Fruit fly (Drosophila melanogaster): Measurements from ENCODE around the gene rux.

rux gene

DNA sequence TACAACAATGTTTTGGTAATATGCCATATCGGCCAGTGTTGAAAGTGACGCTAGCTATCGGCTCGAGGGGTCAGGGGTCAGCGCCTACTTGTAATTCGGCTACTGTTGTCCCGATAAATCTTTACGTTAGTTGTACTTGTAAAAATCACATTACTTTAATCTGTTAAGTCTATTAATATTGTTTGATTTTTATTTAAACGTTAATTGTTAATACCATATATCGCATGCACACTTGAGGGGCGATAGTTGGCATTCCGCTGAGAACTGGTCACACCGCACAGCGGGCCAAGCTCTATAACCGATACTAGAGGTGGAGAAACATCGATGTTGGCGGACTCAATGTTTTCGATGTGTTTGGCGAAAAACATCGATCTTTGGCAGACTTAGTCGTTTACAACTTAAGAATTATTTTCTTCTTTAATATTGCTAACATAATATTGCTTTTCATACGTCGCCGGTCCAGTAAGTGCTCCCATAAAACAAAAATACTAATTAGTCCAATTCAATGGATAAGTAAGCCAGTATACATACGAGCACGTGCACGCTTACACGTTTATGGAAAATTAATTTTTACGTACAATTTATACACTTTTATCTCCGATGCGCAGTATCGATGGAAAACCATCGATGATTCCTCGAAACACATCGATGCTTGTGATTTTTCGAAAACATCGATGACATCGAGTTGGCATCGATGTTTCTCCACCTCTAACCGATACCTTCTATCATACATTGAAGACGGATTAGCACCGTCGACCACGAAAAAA, at the start of gene rux, which contains the start of gene MCTS1:
Gene rux, minus strand, starts transcription at position 621 of the 767 bp plus-strand sequence.
Gene MCTS1, plus strand, starts transcription at position 713 of the 767 bp plus-strand sequence.
- peak; percentile 53 for TF ChIP-seq Mnt (GFP tag; optimal IDR thresholded peaks at IDR 0.05)
- peak; percentile 55 for TF ChIP-seq CG7101 (tag; optimal IDR thresholded peaks at IDR 0.05)
- no peak for TF ChIP-seq cnc (optimal IDR thresholded peaks at IDR 0.05)
- TF ChIP-seq CG14711 (tag; optimal IDR thresholded peaks at IDR 0.05), result no peak
- no peak for TF ChIP-seq Clk (GFP tag; optimal IDR thresholded peaks at IDR 0.05)
- TF ChIP-seq CG7045 (GFP tag; optimal IDR thresholded peaks at IDR 0.05), result no peak
- peak; percentile 59 for TF ChIP-seq Hr96 (GFP tag; optimal IDR thresholded peaks at IDR 0.05)
- TF ChIP-seq ovo (GFP tag; optimal IDR thresholded peaks at IDR 0.05), result peak; percentile 30
- TF ChIP-seq tj (GFP tag; optimal IDR thresholded peaks at IDR 0.05), result peak; percentile 3
- peak; percentile 58 for TF ChIP-seq toe (GFP tag; optimal IDR thresholded peaks at IDR 0.05)
- no peak for TF ChIP-seq cic (GFP tag; optimal IDR thresholded peaks at IDR 0.05)
- no peak for TF ChIP-seq CG33017 (tag; optimal IDR thresholded peaks at IDR 0.05)
- TF ChIP-seq CG11617 (GFP tag; optimal IDR thresholded peaks at IDR 0.05), result peak; percentile 27
- TF ChIP-seq kay (GFP tag; ENCODE audit: borderline replicate concordance), result peak; percentile 7
- peak; percentile 48 for TF ChIP-seq Crg-1 (GFP tag; optimal IDR thresholded peaks at IDR 0.05)
- TF ChIP-seq pad (GFP tag; optimal IDR thresholded peaks at IDR 0.05), result peak; percentile 40
- peak; percentile 26 for TF ChIP-seq bab1 (GFP tag; optimal IDR thresholded peaks at IDR 0.05)
- peak; percentile 16 for TF ChIP-seq CG12768 (GFP tag; optimal IDR thresholded peaks at IDR 0.05)
- TF ChIP-seq CG1620 (GFP tag; optimal IDR thresholded peaks at IDR 0.05), result peak; percentile 53
- peak; percentile 28 for TF ChIP-seq CG5204 (GFP tag; optimal IDR thresholded peaks at IDR 0.05)

DNA sequence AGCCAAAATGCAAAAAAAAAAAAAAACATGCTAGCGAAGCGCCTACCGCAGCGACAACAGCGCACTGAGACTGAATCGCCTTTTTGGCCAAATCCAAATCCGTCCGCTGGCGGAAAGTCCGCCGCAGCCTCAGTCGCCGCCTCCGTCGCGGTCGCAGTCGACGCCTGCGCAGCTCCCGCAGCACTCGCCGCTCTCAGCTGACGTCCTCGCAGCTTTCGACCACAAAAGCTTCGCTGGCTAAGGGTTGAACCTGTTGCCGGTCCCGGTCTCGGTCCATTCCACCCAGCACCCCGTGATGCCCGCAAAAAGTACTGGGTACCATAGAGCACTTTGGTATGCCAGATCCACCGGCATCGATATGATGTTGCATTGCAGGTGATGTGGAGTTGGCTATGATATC, 43.7 kb upstream of the rux start, which contains the start of gene CG4660:
Gene CG4660, minus strand, starts transcription at position 77 of the 400 bp plus-strand sequence.
- TF ChIP-seq CG7101 (tag; optimal IDR thresholded peaks at IDR 0.05) (no peak), Crg-1 (GFP tag; optimal IDR thresholded peaks at IDR 0.05) (no peak), Mnt (GFP tag; optimal IDR thresholded peaks at IDR 0.05) (no peak), CG7045 (GFP tag; optimal IDR thresholded peaks at IDR 0.05) (no peak), tj (GFP tag; optimal IDR thresholded peaks at IDR 0.05) (no peak), Hr96 (GFP tag; optimal IDR thresholded peaks at IDR 0.05) (no peak), CG14711 (tag; optimal IDR thresholded peaks at IDR 0.05) (no peak), Clk (GFP tag; optimal IDR thresholded peaks at IDR 0.05) (no peak), cnc (optimal IDR thresholded peaks at IDR 0.05) (no peak), toe (GFP tag; optimal IDR thresholded peaks at IDR 0.05) (no peak), cic (GFP tag; optimal IDR thresholded peaks at IDR 0.05) (no peak), CG33017 (tag; optimal IDR thresholded peaks at IDR 0.05) (no peak), CG5204 (GFP tag; optimal IDR thresholded peaks at IDR 0.05) (no peak), CG11617 (GFP tag; optimal IDR thresholded peaks at IDR 0.05) (no peak), CG1620 (GFP tag; optimal IDR thresholded peaks at IDR 0.05) (no peak), pad (GFP tag; optimal IDR thresholded peaks at IDR 0.05) (no peak), CG12768 (GFP tag; optimal IDR thresholded peaks at IDR 0.05) (no peak)

DNA sequence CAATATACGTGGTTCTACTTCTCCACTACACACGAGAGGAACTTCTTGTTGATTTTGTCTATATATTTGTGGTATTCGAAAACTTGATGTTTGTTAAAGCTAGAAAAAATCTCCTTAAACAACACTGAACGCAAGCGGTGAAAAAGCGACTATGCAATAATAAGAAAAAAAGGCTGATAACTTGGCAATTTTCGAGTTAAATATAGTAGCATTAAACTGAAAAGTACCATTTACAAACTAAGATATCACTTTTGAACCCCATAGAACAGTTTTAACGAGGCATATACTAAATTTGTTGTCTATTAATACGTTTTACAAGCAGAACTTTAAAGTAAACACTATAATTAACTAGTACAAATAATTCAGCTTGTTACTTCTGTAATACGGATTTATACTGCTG, 40.1 kb upstream of the rux start, which contains the start of gene CG4666:
Gene CG4666, minus strand, starts transcription at position 101 of the 400 bp plus-strand sequence.
- TF ChIP-seq toe (GFP tag; optimal IDR thresholded peaks at IDR 0.05), result no peak
- no peak for TF ChIP-seq Hr96 (GFP tag; optimal IDR thresholded peaks at IDR 0.05)
- no peak for TF ChIP-seq Clk (GFP tag; optimal IDR thresholded peaks at IDR 0.05)
- no peak for TF ChIP-seq cnc (optimal IDR thresholded peaks at IDR 0.05)
- TF ChIP-seq CG7101 (tag; optimal IDR thresholded peaks at IDR 0.05), result no peak
- TF ChIP-seq CG7045 (GFP tag; optimal IDR thresholded peaks at IDR 0.05), result no peak
- TF ChIP-seq ovo (GFP tag; optimal IDR thresholded peaks at IDR 0.05), result no peak
- TF ChIP-seq bab1 (GFP tag; optimal IDR thresholded peaks at IDR 0.05), result no peak
- TF ChIP-seq CG12768 (GFP tag; optimal IDR thresholded peaks at IDR 0.05), result no peak
- TF ChIP-seq Mnt (GFP tag; optimal IDR thresholded peaks at IDR 0.05), result no peak
- no peak for TF ChIP-seq CG14711 (tag; optimal IDR thresholded peaks at IDR 0.05)
- TF ChIP-seq CG5204 (GFP tag; optimal IDR thresholded peaks at IDR 0.05), result no peak
- TF ChIP-seq pad (GFP tag; optimal IDR thresholded peaks at IDR 0.05), result no peak
- TF ChIP-seq CG11617 (GFP tag; optimal IDR thresholded peaks at IDR 0.05), result no peak
- no peak for TF ChIP-seq Crg-1 (GFP tag; optimal IDR thresholded peaks at IDR 0.05)
- no peak for TF ChIP-seq tj (GFP tag; optimal IDR thresholded peaks at IDR 0.05)
- TF ChIP-seq kay (GFP tag; ENCODE audit: borderline replicate concordance), result no peak

DNA sequence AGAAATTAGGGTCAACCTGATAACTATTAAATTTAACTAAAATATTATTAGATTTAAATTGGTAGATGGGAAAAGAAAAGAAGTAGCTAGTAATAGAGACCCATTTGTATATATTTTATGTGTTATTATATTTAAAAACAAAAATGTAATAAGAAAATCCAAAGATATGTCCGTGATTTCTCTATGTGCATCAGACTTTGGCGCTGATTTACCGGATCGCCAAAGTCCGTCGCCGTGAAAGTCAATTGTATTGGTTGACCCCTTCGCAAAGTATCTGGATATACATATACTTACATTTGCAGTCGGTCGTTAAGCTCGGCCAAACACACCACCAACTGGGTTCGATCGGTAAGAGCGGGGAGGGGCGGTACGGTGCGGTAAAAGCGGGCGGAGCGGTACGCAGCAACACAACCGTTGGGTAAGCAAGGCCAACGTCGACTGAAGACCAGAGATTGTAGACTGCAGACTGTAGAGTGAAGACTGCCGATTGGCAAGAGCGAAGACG, 39.5 kb upstream of the rux start:
- no peak for TF ChIP-seq CG7045 (GFP tag; optimal IDR thresholded peaks at IDR 0.05)
- TF ChIP-seq Clk (GFP tag; optimal IDR thresholded peaks at IDR 0.05), result no peak
- TF ChIP-seq Hr96 (GFP tag; optimal IDR thresholded peaks at IDR 0.05), result peak; percentile 37
- no peak for TF ChIP-seq pad (GFP tag; optimal IDR thresholded peaks at IDR 0.05)
- TF ChIP-seq kay (GFP tag; ENCODE audit: borderline replicate concordance), result no peak
- peak; percentile 74 for TF ChIP-seq tj (GFP tag; optimal IDR thresholded peaks at IDR 0.05)
- peak; percentile 78 for TF ChIP-seq CG12768 (GFP tag; optimal IDR thresholded peaks at IDR 0.05)
- no peak for TF ChIP-seq CG1620 (GFP tag; optimal IDR thresholded peaks at IDR 0.05)
- TF ChIP-seq cnc (optimal IDR thresholded peaks at IDR 0.05), result no peak
- no peak for TF ChIP-seq Crg-1 (GFP tag; optimal IDR thresholded peaks at IDR 0.05)
- peak; percentile 15 for TF ChIP-seq CG5204 (GFP tag; optimal IDR thresholded peaks at IDR 0.05)
- peak; percentile 40 for TF ChIP-seq bab1 (GFP tag; optimal IDR thresholded peaks at IDR 0.05)
- TF ChIP-seq ovo (GFP tag; optimal IDR thresholded peaks at IDR 0.05), result peak; percentile 39
- peak; percentile 61 for TF ChIP-seq CG33017 (tag; optimal IDR thresholded peaks at IDR 0.05)
- no peak for TF ChIP-seq toe (GFP tag; optimal IDR thresholded peaks at IDR 0.05)
- no peak for TF ChIP-seq cic (GFP tag; optimal IDR thresholded peaks at IDR 0.05)
- TF ChIP-seq CG14711 (tag; optimal IDR thresholded peaks at IDR 0.05), result no peak
- TF ChIP-seq CG7101 (tag; optimal IDR thresholded peaks at IDR 0.05), result peak; percentile 49
- TF ChIP-seq CG11617 (GFP tag; optimal IDR thresholded peaks at IDR 0.05), result peak; percentile 52
- peak; percentile 35 for TF ChIP-seq Mnt (GFP tag; optimal IDR thresholded peaks at IDR 0.05)

DNA sequence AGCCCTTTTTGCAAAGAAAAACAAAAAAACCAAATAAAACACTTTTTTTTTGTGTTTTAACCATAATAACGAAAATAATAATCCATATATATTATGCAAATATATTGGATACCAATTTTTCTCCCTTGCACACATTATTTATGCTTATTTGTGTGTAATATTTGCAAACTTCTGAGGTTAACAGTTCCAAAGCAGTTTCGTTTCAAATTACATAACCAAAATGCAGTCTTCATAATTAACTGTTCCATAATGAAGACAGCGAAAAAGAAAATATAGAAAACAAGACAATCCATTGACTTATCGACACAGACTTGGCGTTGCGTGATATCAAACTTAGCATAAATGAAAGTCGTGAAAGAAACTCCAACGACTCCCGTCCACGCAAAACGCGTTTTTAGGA, 38.0 kb upstream of the rux start:
- TF ChIP-seq cic (GFP tag; optimal IDR thresholded peaks at IDR 0.05), result no peak
- TF ChIP-seq CG7045 (GFP tag; optimal IDR thresholded peaks at IDR 0.05), result no peak
- TF ChIP-seq Hr96 (GFP tag; optimal IDR thresholded peaks at IDR 0.05), result no peak
- TF ChIP-seq tj (GFP tag; optimal IDR thresholded peaks at IDR 0.05), result peak; percentile 96
- TF ChIP-seq kay (GFP tag; ENCODE audit: borderline replicate concordance), result no peak
- TF ChIP-seq CG1620 (GFP tag; optimal IDR thresholded peaks at IDR 0.05), result no peak
- TF ChIP-seq toe (GFP tag; optimal IDR thresholded peaks at IDR 0.05), result no peak
- TF ChIP-seq bab1 (GFP tag; optimal IDR thresholded peaks at IDR 0.05), result no peak

Data from whole organism, adult.